Worm (Caenorhabditis elegans): ENCODE results near the gene T28C6.5.

ce11 chrIV:8772800-8773256, 48.4 kb upstream of the T28C6.5 start, which contains the start of gene F20C5.6:
- TF ChIP-seq nhr-237 (tag; optimal IDR thresholded peaks at IDR 0.05) = no peak
- TF ChIP-seq F16B12.6 (tag; optimal IDR thresholded peaks at IDR 0.05) = no peak
- no peak for TF ChIP-seq sptf-1 (tag; optimal IDR thresholded peaks at IDR 0.05)
- TF ChIP-seq fkh-8 (tag; optimal IDR thresholded peaks at IDR 0.05) = no peak
- TF ChIP-seq lsy-2 (tag; optimal IDR thresholded peaks at IDR 0.05) = no peak
- no peak for TF ChIP-seq hlh-17 (GFP tag; optimal IDR thresholded peaks at IDR 0.05; ENCODE audit: borderline replicate concordance)
- TF ChIP-seq ceh-82 (tag; optimal IDR thresholded peaks at IDR 0.05) = no peak
- TF ChIP-seq egl-27 (tag; optimal IDR thresholded peaks at IDR 0.05) = no peak
- no peak for TF ChIP-seq aly-2 (tag; optimal IDR thresholded peaks at IDR 0.05)
